Fruit fly (Drosophila melanogaster) whole organism, embryonic: ENCODE measurements around the gene CG45218.
A peak's percentile ranks its signal among the peaks of the same experiment; 100 is the strongest.

Experiments
- CG10321 ChIP-seq: fragments of 200-800 bp; sonication (Bioruptor generic); IDR thresholded peaks from 2 replicates; pipeline ENCODE4 v1.3.6; 2022; ENCODE audit warnings: missing biosample characterization, missing genetic modification characterization
- CG14860 ChIP-seq: fragments of 200-800 bp; sonication (Bioruptor generic); IDR thresholded peaks from 3 replicates; pipeline ENCODE4 v1.3.6; 2022; ENCODE audit warnings: missing biosample characterization, missing genetic modification characterization; ENCODE audit not compliant: partially characterized antibody
- CG2116 ChIP-seq: fragments of 200-800 bp; sonication (Bioruptor generic); optimal IDR thresholded peaks from 3 replicates; lab custom pipeline; 2018; ENCODE audit warnings: missing biosample characterization, mild to moderate bottlenecking, missing genetic modification characterization
- CG4404 ChIP-seq: fragments of 200-800 bp; sonication (Bioruptor generic); IDR thresholded peaks from 2 replicates; pipeline ENCODE4 v1.3.6; 2022; ENCODE audit warnings: missing biosample characterization, missing genetic modification characterization
- CTCF ChIP-seq: fragments of 200-800 bp; sonication (Bioruptor generic); optimal IDR thresholded peaks from 2 replicates; lab custom pipeline; 2017; ENCODE audit warnings: missing biosample characterization, mild to moderate bottlenecking, missing genetic modification characterization, moderate library complexity
- Dip2 ChIP-seq: fragments of 200-800 bp; sonication (Bioruptor generic); IDR thresholded peaks from 2 replicates; pipeline ENCODE4 v1.3.6; 2022; ENCODE audit warnings: missing biosample characterization, missing genetic modification characterization
- HLH3B ChIP-seq: fragments of 200-800 bp; sonication (Bioruptor generic); IDR thresholded peaks from 2 replicates; pipeline ENCODE4 v1.3.6; 2022; ENCODE audit warnings: missing biosample characterization, missing genetic modification characterization
- Hr39 ChIP-seq: fragments of >200 bp; optimal IDR thresholded peaks from 2 replicates; lab custom pipeline; 2017
- Poxn ChIP-seq: fragments of 200-800 bp; sonication (Bioruptor generic); IDR thresholded peaks from 2 replicates; pipeline ENCODE4 v1.3.6; 2022; ENCODE audit warnings: missing biosample characterization, missing genetic modification characterization
- YL-1 ChIP-seq: fragments of 200-800 bp; sonication (Bioruptor generic); optimal IDR thresholded peaks from 3 replicates; lab custom pipeline; 2017; ENCODE audit warnings: missing biosample characterization, mild to moderate bottlenecking, missing genetic modification characterization
- bsh ChIP-seq, 2 experiments: fragments of 200-800 bp; sonication (Bioruptor generic); optimal IDR thresholded peaks; 2 replicates each; lab custom pipeline; 2017 to 2018; ENCODE audit warnings: mild to moderate bottlenecking in 2 of 2, missing biosample characterization in 2 of 2, missing genetic modification characterization in 2 of 2, moderate library complexity in 1 of 2
- da ChIP-seq: fragments of 200-800 bp; sonication (Bioruptor generic); optimal IDR thresholded peaks from 2 replicates; lab custom pipeline; 2016; ENCODE audit warnings: missing biosample characterization, missing genetic modification characterization
- lov ChIP-seq, 2 experiments: fragments of 200-800 bp in 1 of 2; fragments of >200 bp in 1 of 2; sonication (Bioruptor generic) in 1 of 2; IDR thresholded peaks in 1 of 2; optimal IDR thresholded peaks in 1 of 2; 2 replicates in 1 of 2; 3 replicates in 1 of 2; pipeline versions ENCODE4 v1.3.6 to Lab custom; 2017 to 2022; ENCODE audit warnings: missing biosample characterization in 1 of 2, missing genetic modification characterization in 1 of 2
- psq ChIP-seq: fragments of 200-800 bp; sonication (Bioruptor generic); optimal IDR thresholded peaks from 2 replicates; lab custom pipeline; 2017; ENCODE audit warnings: missing biosample characterization, missing genetic modification characterization

DNA sequence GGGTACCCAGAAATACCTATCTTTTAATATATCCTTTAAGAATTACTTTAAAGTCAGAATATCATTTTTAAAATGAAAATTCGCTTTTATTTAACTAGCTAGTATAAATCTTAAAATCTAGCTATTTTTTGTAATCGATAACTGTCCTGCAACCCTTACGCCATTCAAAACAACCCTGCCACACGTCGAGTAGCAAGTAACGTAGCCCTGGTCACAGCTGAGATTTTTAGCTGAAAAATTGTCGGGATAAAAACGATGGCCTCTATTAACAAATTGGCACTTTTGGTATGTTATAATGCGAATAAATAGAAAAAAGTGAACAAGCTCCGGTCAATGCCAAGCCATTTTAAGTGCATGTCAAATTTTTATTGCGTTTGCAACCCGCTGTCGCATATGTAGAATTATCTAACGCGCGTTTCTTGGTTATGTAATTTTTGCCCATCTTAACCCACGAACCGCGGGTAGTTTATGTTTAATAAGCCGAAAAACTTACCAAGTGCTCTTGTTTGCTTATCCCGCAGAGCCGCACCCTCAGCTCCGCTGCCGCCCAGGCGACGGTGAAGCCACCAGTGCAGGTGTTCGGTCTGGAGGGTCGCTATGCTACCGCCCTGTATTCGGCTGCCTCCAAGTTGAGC is 25.1 kb downstream of the CG45218 start, which contains the start of gene ATPsynO:
- no peak for TF ChIP-seq lov (optimal IDR thresholded peaks at IDR 0.05; lab: Kevin White, UChicago)
- no peak for TF ChIP-seq lov (GFP tag; IDR thresholded peaks at IDR 0.05; lab: Robert Waterston, UW)
- TF ChIP-seq CTCF: no peak
- TF ChIP-seq CG14860 (GFP tag; lab: Robert Waterston, UW): no peak; the same call in 2 of the 3 replicates
- TF ChIP-seq psq (GFP tag; lab: Kevin White, UChicago): no peak
- TF ChIP-seq CG10321 (GFP tag; lab: Robert Waterston, UW): no peak
- TF ChIP-seq bsh (GFP tag; optimal IDR thresholded peaks at IDR 0.05; lab: Kevin White, UChicago): no peak
- no peak for TF ChIP-seq CG4404 (GFP tag; lab: Robert Waterston, UW)
- peak; percentile 97 for TF ChIP-seq YL-1 (GFP tag; lab: Kevin White, UChicago)
- TF ChIP-seq CG2116: peak; percentile 98
- TF ChIP-seq Dip2: no peak
- TF ChIP-seq HLH3B (GFP tag; lab: Robert Waterston, UW): no peak
- no peak for TF ChIP-seq Hr39 (lab: Kevin White, UChicago)
- no peak for TF ChIP-seq Poxn
- no peak for TF ChIP-seq da (GFP tag; lab: Kevin White, UChicago)
